Fruit fly (Drosophila melanogaster): ENCODE results near the gene CG14641.

CG14641 gene

dm6 chr3R:4229137-4229764 is 2.9 kb downstream of the CG14641 start, which contains the start of gene DhpD:
Gene DhpD (minus strand): TSS chr3R:4229238.
- peak; percentile 76 for TF ChIP-seq sob (GFP tag; IDR thresholded peaks at IDR 0.05)
- TF ChIP-seq CG2712 (tag; optimal IDR thresholded peaks at IDR 0.05) = peak; percentile 79
- peak; percentile 79 for TF ChIP-seq caup (GFP tag; optimal IDR thresholded peaks at IDR 0.05; ENCODE audit: severe bottlenecking)
- TF ChIP-seq MESR4 (GFP tag; optimal IDR thresholded peaks at IDR 0.05) = peak; percentile 2
- peak; percentile 61; the same call in 2 of the 3 replicates for TF ChIP-seq ase (GFP tag; IDR thresholded peaks at IDR 0.05)
- TF ChIP-seq Spps (tag; optimal IDR thresholded peaks at IDR 0.05) = no peak
- peak; percentile 42; the same call in 2 of the 3 replicates for TF ChIP-seq croc (GFP tag; conservative IDR thresholded peaks at IDR 0.05)
- TF ChIP-seq CG17802 (tag; optimal IDR thresholded peaks at IDR 0.05) = peak; percentile 1
- peak; percentile 54; the same call in 1 of the 2 replicates for TF ChIP-seq Nf-YA (GFP tag; IDR thresholded peaks at IDR 0.05)
- no peak for TF ChIP-seq Sox100B (GFP tag; optimal IDR thresholded peaks at IDR 0.05)
- peak; percentile 31 for TF ChIP-seq Dp (GFP tag; optimal IDR thresholded peaks at IDR 0.05)
- peak; percentile 40 for TF ChIP-seq CG3163 (GFP tag; optimal IDR thresholded peaks at IDR 0.05)
- peak; percentile 46 for TF ChIP-seq CG5245 (GFP tag; optimal IDR thresholded peaks at IDR 0.05)
- no peak for TF ChIP-seq da (GFP tag; optimal IDR thresholded peaks at IDR 0.05)
- peak; percentile 82 for TF ChIP-seq lbe (GFP tag; optimal IDR thresholded peaks at IDR 0.05)
- peak; percentile 70 for TF ChIP-seq tin (GFP tag; optimal IDR thresholded peaks at IDR 0.05)
- TF ChIP-seq CG7928 (GFP tag; optimal IDR thresholded peaks at IDR 0.05) = peak; percentile 39
- no peak for TF ChIP-seq tll (GFP tag; optimal IDR thresholded peaks at IDR 0.05)
- TF ChIP-seq CG11398 (GFP tag; optimal IDR thresholded peaks at IDR 0.05) = no peak
- TF ChIP-seq CG6254 (GFP tag; optimal IDR thresholded peaks at IDR 0.05) = peak; percentile 53
- TF ChIP-seq nerfin-2 (GFP tag; IDR thresholded peaks at IDR 0.05; ENCODE audit: partially characterized antibody) = peak; percentile 88
- peak; percentile 14 for TF ChIP-seq pnt (GFP tag; optimal IDR thresholded peaks at IDR 0.05)
- TF ChIP-seq usp (GFP tag; optimal IDR thresholded peaks at IDR 0.05) = no peak
- TF ChIP-seq Deaf1 (tag; optimal IDR thresholded peaks at IDR 0.05) = no peak
- TF ChIP-seq CG33213 (GFP tag; optimal IDR thresholded peaks at IDR 0.05) = peak; percentile 35
- TF ChIP-seq sim (GFP tag; IDR thresholded peaks at IDR 0.05) = no peak
- TF ChIP-seq sr (GFP tag; IDR thresholded peaks at IDR 0.05) = no peak
- TF ChIP-seq inv (GFP tag; IDR thresholded peaks at IDR 0.05; ENCODE audit: partially characterized antibody) = peak; percentile 91
- TF ChIP-seq onecut (GFP tag; IDR thresholded peaks at IDR 0.05) = peak; percentile 60
- no peak for TF ChIP-seq jumu (GFP tag; optimal IDR thresholded peaks at IDR 0.05)
- TF ChIP-seq CG12659 (GFP tag; optimal IDR thresholded peaks at IDR 0.05) = peak; percentile 80
- no peak for TF ChIP-seq ro (GFP tag; IDR thresholded peaks at IDR 0.05)
- no peak for TF ChIP-seq Oaz (GFP tag; IDR thresholded peaks at IDR 0.05)
- peak; percentile 78 for TF ChIP-seq bcd (GFP tag; optimal IDR thresholded peaks at IDR 0.05)
- TF ChIP-seq CG15269 (tag; optimal IDR thresholded peaks at IDR 0.05) = peak; percentile 75
- no peak for TF ChIP-seq Sry-δ (GFP tag; optimal IDR thresholded peaks at IDR 0.05)
- peak; percentile 61 for TF ChIP-seq Nf-YC (tag; optimal IDR thresholded peaks at IDR 0.05)
- peak; percentile 37 for TF ChIP-seq Myb (GFP tag; optimal IDR thresholded peaks at IDR 0.05)
- TF ChIP-seq abd-A (tag; optimal IDR thresholded peaks at IDR 0.05) = no peak
- TF ChIP-seq Side (GFP tag; optimal IDR thresholded peaks at IDR 0.05) = no peak
- TF ChIP-seq CG11560 (tag; IDR thresholded peaks at IDR 0.05) = peak; percentile 56; the same call in 1 of the 3 replicates
- peak; percentile 72 for TF ChIP-seq CG12104 (GFP tag; optimal IDR thresholded peaks at IDR 0.05)
- peak; percentile 90; the same call in 1 of the 2 replicates for TF ChIP-seq amos (GFP tag; IDR thresholded peaks at IDR 0.05; ENCODE audit: partially characterized antibody)
- no peak for TF ChIP-seq prd (optimal IDR thresholded peaks at IDR 0.05)
- peak; percentile 81 for TF ChIP-seq prd (GFP tag; IDR thresholded peaks at IDR 0.05)
- no peak for TF ChIP-seq bowl (GFP tag; IDR thresholded peaks at IDR 0.05)
- peak; percentile 85 for TF ChIP-seq mld (GFP tag; IDR thresholded peaks at IDR 0.05; ENCODE audit: partially characterized antibody)
- no peak for TF ChIP-seq wor (GFP tag; IDR thresholded peaks at IDR 0.05)
- peak; percentile 67; the same call in 1 of the 2 replicates for TF ChIP-seq CG6272 (GFP tag; IDR thresholded peaks at IDR 0.05)
- TF ChIP-seq CG8089 (GFP tag; optimal IDR thresholded peaks at IDR 0.05) = peak; percentile 6

Data from whole organism, embryonic.